Fruit fly (Drosophila melanogaster) whole organism, wandering third instar larva: ENCODE results near the gene Not10.

Experiments used
- CG32264 ChIP-seq: fragments of 200-800 bp; sonication (Bioruptor generic); optimal IDR thresholded peaks from 2 replicates; lab custom pipeline; 2016; ENCODE audit warnings: missing biosample characterization, missing genetic modification characterization
- CrebA ChIP-seq: fragments of 200-800 bp; sonication (Bioruptor generic); optimal IDR thresholded peaks from 2 replicates; lab custom pipeline; 2016; ENCODE audit warnings: missing biosample characterization, mild to moderate bottlenecking, missing genetic modification characterization, borderline replicate concordance
- GATAd ChIP-seq: sonication (Bioruptor generic); optimal IDR thresholded peaks from 2 replicates; lab custom pipeline; 2016; ENCODE audit warnings: missing biosample characterization, missing genetic modification characterization
- HLH106 ChIP-seq: fragments of 200-800 bp; optimal IDR thresholded peaks from 3 replicates; lab custom pipeline; 2019; ENCODE audit warnings: missing biosample characterization, mild to moderate bottlenecking, missing genetic modification characterization, moderate library complexity
- Hnf4 ChIP-seq: fragments of 200-800 bp; sonication (Bioruptor generic); optimal IDR thresholded peaks from 2 replicates; lab custom pipeline; 2016; ENCODE audit warnings: missing biosample characterization, mild to moderate bottlenecking, missing genetic modification characterization
- Hr83 ChIP-seq: fragments of 200-300 bp; sonication (Bioruptor generic); optimal IDR thresholded peaks from 2 replicates; lab custom pipeline; 2016; ENCODE audit warnings: missing biosample characterization, mild to moderate bottlenecking, missing genetic modification characterization, moderate library complexity; ENCODE audit not compliant: poor library complexity, severe bottlenecking
- Jra ChIP-seq: sonication (Bioruptor generic); optimal IDR thresholded peaks from 2 replicates; lab custom pipeline; 2016; ENCODE audit warnings: missing biosample characterization, missing genetic modification characterization
- Myc ChIP-seq: fragments of >200 bp; optimal IDR thresholded peaks from 2 replicates; lab custom pipeline; 2017
- N ChIP-seq: fragments of >200 bp; optimal IDR thresholded peaks from 2 replicates; lab custom pipeline; 2018; ENCODE audit warnings: missing biosample characterization, missing external identifiers, missing genetic modification characterization
- OdsH ChIP-seq: fragments of 200-800 bp; sonication (Bioruptor generic); optimal IDR thresholded peaks from 2 replicates; lab custom pipeline; 2016; ENCODE audit warnings: missing biosample characterization, mild to moderate bottlenecking, missing genetic modification characterization
- Rel ChIP-seq, 2 experiments: fragments of 200-800 bp; sonication (Bioruptor generic) in 1 of 2; optimal IDR thresholded peaks; 2 replicates in 1 of 2; 3 replicates in 1 of 2; lab custom pipeline; 2016 to 2019; ENCODE audit warnings: mild to moderate bottlenecking in 2 of 2, missing biosample characterization in 2 of 2, missing genetic modification characterization in 2 of 2, moderate library complexity in 1 of 2
- Sp1 ChIP-seq: fragments of 200-800 bp; sonication (Bioruptor generic); optimal IDR thresholded peaks from 3 replicates; lab custom pipeline; 2019; ENCODE audit warnings: missing biosample characterization, mild to moderate bottlenecking, missing genetic modification characterization, moderate library complexity
- Vsx2 ChIP-seq: fragments of 200-300, 225-300 bp; sonication (Bioruptor generic); optimal IDR thresholded peaks from 2 replicates; lab custom pipeline; 2018; ENCODE audit warnings: missing biosample characterization, missing genetic modification characterization; ENCODE audit not compliant: partially characterized antibody
- br ChIP-seq: fragments of 200-800 bp; sonication (Bioruptor generic); optimal IDR thresholded peaks from 2 replicates; lab custom pipeline; 2016; ENCODE audit warnings: missing biosample characterization, missing genetic modification characterization
- brk ChIP-seq: fragments of 200-800 bp; sonication (Bioruptor generic); optimal IDR thresholded peaks from 2 replicates; lab custom pipeline; 2016; ENCODE audit warnings: missing biosample characterization, mild to moderate bottlenecking, missing genetic modification characterization
- dl ChIP-seq, 2 experiments: fragments of 175-275, 200-275 bp in 1 of 2; fragments of 200-275 bp in 1 of 2; sonication (Bioruptor generic); optimal IDR thresholded peaks; lab custom pipeline; 2018; ENCODE audit warnings: mild to moderate bottlenecking in 2 of 2, missing biosample characterization in 2 of 2, missing genetic modification characterization in 2 of 2, moderate library complexity in 2 of 2; ENCODE audit not compliant: partially characterized antibody in 2 of 2, insufficient read depth in 1 of 2
- dmrt93B ChIP-seq: fragments of 200-800 bp; sonication (Bioruptor generic); optimal IDR thresholded peaks from 2 replicates; lab custom pipeline; 2018; ENCODE audit warnings: missing biosample characterization, mild to moderate bottlenecking, missing genetic modification characterization
- ey ChIP-seq: fragments of 200-800 bp; sonication (Bioruptor generic); optimal IDR thresholded peaks from 2 replicates; lab custom pipeline; 2016; ENCODE audit warnings: missing biosample characterization, missing genetic modification characterization
- foxo ChIP-seq, 2 experiments: fragments of 200-800 bp; sonication (Bioruptor generic); optimal IDR thresholded peaks; 2 replicates in 1 of 2; 3 replicates in 1 of 2; lab custom pipeline; 2016 to 2017; ENCODE audit warnings: missing biosample characterization in 2 of 2, missing genetic modification characterization in 2 of 2
- fru ChIP-seq: fragments of 200-800 bp; sonication (Bioruptor generic); optimal IDR thresholded peaks from 3 replicates; lab custom pipeline; 2016; ENCODE audit warnings: missing biosample characterization, mild to moderate bottlenecking, missing genetic modification characterization
- jim ChIP-seq: fragments of 175-275, 200-325 bp; sonication (Bioruptor generic); optimal IDR thresholded peaks from 2 replicates; lab custom pipeline; 2016; ENCODE audit warnings: missing biosample characterization, mild to moderate bottlenecking, missing genetic modification characterization
- lola ChIP-seq: fragments of >200 bp; optimal IDR thresholded peaks from 2 replicates; lab custom pipeline; 2017; ENCODE audit warnings: missing biosample characterization, missing genetic modification characterization
- psq ChIP-seq: fragments of 200-800 bp; sonication (Bioruptor generic); optimal IDR thresholded peaks from 3 replicates; lab custom pipeline; 2017; ENCODE audit warnings: missing biosample characterization, mild to moderate bottlenecking, missing genetic modification characterization, moderate library complexity
- sage ChIP-seq: fragments of 200-800 bp; sonication (Bioruptor generic); optimal IDR thresholded peaks from 2 replicates; lab custom pipeline; 2016; ENCODE audit warnings: missing biosample characterization, mild to moderate bottlenecking, missing genetic modification characterization
- sv ChIP-seq: fragments of 200-800 bp; sonication (Bioruptor generic); optimal IDR thresholded peaks from 3 replicates; lab custom pipeline; 2016; ENCODE audit warnings: missing biosample characterization, missing genetic modification characterization

Not10 gene

DNA sequence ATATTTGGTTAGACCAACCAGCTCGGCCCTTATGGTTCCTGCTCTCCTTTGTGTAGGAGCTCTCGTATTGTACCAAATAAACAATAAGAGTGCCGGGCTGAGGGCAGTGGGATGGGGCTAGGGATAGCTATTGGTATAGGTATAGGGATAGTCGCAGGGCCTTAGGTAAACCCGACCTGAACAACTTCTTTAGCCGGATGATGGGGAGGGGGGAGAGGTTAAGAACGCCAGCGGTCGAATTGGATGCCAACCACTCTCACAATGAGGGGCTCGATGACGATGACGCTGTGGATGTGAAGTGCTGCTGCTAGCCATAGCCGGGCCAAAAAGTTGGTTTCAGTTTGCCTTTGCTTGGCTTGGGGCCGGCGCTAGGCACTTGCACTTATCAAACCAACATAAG lies 16.9 kb downstream of the Not10 start:
- TF ChIP-seq jim (GFP tag; lab: Kevin White, UChicago) (no peak), CG32264 (no peak), lola (GFP tag; lab: Kevin White, UChicago) (no peak), dmrt93B (GFP tag; lab: Kevin White, UChicago) (no peak), Jra (GFP tag; lab: Kevin White, UChicago) (no peak), brk (GFP tag; lab: Kevin White, UChicago) (no peak), Sp1 (GFP tag; lab: Kevin White, UChicago) (no peak), OdsH (GFP tag; lab: Kevin White, UChicago) (no peak), sv (GFP tag; lab: Kevin White, UChicago) (no peak), ey (GFP tag; lab: Kevin White, UChicago) (no peak), Hnf4 (GFP tag; lab: Kevin White, UChicago) (no peak), fru (GFP tag; lab: Kevin White, UChicago) (no peak), CrebA (GFP tag; lab: Kevin White, UChicago) (no peak)
- TF ChIP-seq, all 38 proteins: peak for 0

- TF ChIP-seq jim (GFP tag; lab: Kevin White, UChicago) (no peak), CG32264 (no peak), Vsx2 (peak; percentile 64), fru (GFP tag; lab: Kevin White, UChicago) (peak; percentile 22), ey (GFP tag; lab: Kevin White, UChicago) (no peak), Rel (GFP tag; optimal IDR thresholded peaks at IDR 0.05; lab: Kevin White, UChicago) (no peak), Rel (tag; optimal IDR thresholded peaks at IDR 0.05; lab: Kevin White, UChicago) (peak; percentile 6), sage (GFP tag; lab: Kevin White, UChicago) (no peak), dl (GFP tag; optimal IDR thresholded peaks at IDR 0.05; lab: Kevin White, UChicago; ENCODE audit: insufficient read depth in 1 of 2, partially characterized antibody in 2 of 2) (no peak), HLH106 (no peak), br (GFP tag; lab: Kevin White, UChicago) (peak; percentile 45), Hr83 (GFP tag; lab: Kevin White, UChicago) (peak; percentile 11)
These were observed 17.5 kb downstream of the Not10 start, which contains the start of gene Dtg for dm6 chr3R:12647954-12648353. Gene Dtg (plus strand): TSS chr3R:12648058.

- no peak for TF ChIP-seq psq (GFP tag; lab: Kevin White, UChicago)
- no peak for TF ChIP-seq Rel (GFP tag; optimal IDR thresholded peaks at IDR 0.05; lab: Kevin White, UChicago)
- no peak for TF ChIP-seq Rel (tag; optimal IDR thresholded peaks at IDR 0.05; lab: Kevin White, UChicago)
- no peak for TF ChIP-seq Hr83 (GFP tag; lab: Kevin White, UChicago)
- no peak for TF ChIP-seq brk (GFP tag; lab: Kevin White, UChicago)
- TF ChIP-seq GATAd (GFP tag; lab: Kevin White, UChicago) = no peak
- TF ChIP-seq jim (GFP tag; lab: Kevin White, UChicago) = no peak
- TF ChIP-seq CrebA (GFP tag; lab: Kevin White, UChicago) = no peak
- no peak for TF ChIP-seq fru (GFP tag; lab: Kevin White, UChicago)
- no peak for TF ChIP-seq CG32264
- no peak for TF ChIP-seq lola (GFP tag; lab: Kevin White, UChicago)
- TF ChIP-seq, all 38 proteins: peak for 0
These were observed 18.9 kb downstream of the Not10 start for dm6 chr3R:12649099-12650029.

- TF ChIP-seq CG32264 = no peak
- TF ChIP-seq dmrt93B (GFP tag; lab: Kevin White, UChicago) = no peak
- no peak for TF ChIP-seq CrebA (GFP tag; lab: Kevin White, UChicago)
- no peak for TF ChIP-seq foxo (GFP tag; optimal IDR thresholded peaks at IDR 0.05; lab: Kevin White, UChicago)
- no peak for TF ChIP-seq sage (GFP tag; lab: Kevin White, UChicago)
These were observed 20.1 kb downstream of the Not10 start for dm6 chr3R:12650537-12650936.

- TF ChIP-seq CG32264 (no peak), Myc (lab: Kevin White, UChicago) (peak; percentile 83), N (peak; percentile 13), CrebA (GFP tag; lab: Kevin White, UChicago) (no peak)
These were observed 22.3 kb downstream of the Not10 start for dm6 chr3R:12652736-12653135.
